Fruit fly (Drosophila melanogaster) Kc167 (cell line): ENCODE data around the gene CG31663.

ENCODE experiments used
- Myc ChIP-seq: fragments of >200 bp; optimal IDR thresholded peaks from 2 replicates; lab custom pipeline; 2017; ENCODE audit warnings: missing external identifiers
- Sin3A ChIP-seq: fragments of >200 bp; optimal IDR thresholded peaks from 2 replicates; lab custom pipeline; 2018; ENCODE audit warnings: missing external identifiers
- h ChIP-seq: fragments of >200 bp; optimal IDR thresholded peaks from 3 replicates; lab custom pipeline; 2018; ENCODE audit warnings: missing external identifiers
- insv ChIP-seq: fragments of >200 bp; optimal IDR thresholded peaks from 3 replicates; lab custom pipeline; 2018; ENCODE audit warnings: missing external identifiers
- psq ChIP-seq: fragments of >200 bp; optimal IDR thresholded peaks from 2 replicates; lab custom pipeline; 2017; ENCODE audit warnings: missing external identifiers
- ttk ChIP-seq: sonication (Bioruptor generic); optimal IDR thresholded peaks from 2 replicates; lab custom pipeline; 2017; ENCODE audit warnings: missing external identifiers

The CG31663 gene

DNA sequence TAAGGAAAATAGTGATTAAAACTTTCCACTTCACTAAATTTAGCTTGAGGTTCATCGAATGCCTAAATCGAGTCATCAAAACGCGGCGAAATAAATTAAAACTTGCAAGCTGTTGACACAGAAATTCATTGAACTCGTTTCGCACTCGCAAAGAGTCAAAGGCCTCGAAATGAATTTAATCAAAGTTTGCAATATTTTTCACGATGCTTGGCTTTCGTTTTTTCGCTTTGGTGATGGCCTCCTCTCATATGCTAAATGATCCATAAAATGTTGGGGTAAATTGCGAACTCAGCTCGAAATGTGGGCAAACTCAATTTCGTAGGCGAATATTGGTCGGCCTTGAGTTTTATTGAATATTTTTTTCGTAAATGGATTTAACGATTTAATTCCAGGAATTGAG lies 25.0 kb upstream of the CG31663 start:
- TF ChIP-seq insv (lab: Kevin White, UChicago) (no peak), Myc (lab: Kevin White, UChicago) (no peak), ttk (lab: Kevin White, UChicago) (no peak), h (lab: Kevin White, UChicago) (no peak)

DNA sequence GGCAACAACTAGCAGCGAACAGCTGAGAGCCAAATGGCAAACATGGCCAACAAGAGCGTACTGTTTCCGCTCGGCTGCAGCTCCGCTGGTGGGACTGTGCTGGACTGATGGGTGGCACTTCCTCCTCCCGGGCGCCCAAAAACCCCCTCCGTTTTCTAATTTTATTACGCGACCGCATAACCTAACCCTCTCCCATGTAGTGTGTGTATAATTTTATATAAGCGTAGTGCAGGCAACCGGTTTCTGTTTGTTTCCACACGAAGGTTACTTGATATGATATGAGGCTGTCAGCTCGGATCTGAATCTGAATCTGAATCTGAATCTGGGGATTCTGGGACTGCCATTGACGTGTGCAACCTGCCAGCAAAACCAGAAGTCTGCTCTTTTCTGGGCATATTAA lies 21.6 kb upstream of the CG31663 start:
- no peak for TF ChIP-seq psq (lab: Kevin White, UChicago)

dm6 chr2L:1902243-1902642 lies 21.0 kb upstream of the CG31663 start:
- TF ChIP-seq psq (lab: Kevin White, UChicago) (no peak), h (lab: Kevin White, UChicago) (no peak), Sin3A (no peak)

DNA sequence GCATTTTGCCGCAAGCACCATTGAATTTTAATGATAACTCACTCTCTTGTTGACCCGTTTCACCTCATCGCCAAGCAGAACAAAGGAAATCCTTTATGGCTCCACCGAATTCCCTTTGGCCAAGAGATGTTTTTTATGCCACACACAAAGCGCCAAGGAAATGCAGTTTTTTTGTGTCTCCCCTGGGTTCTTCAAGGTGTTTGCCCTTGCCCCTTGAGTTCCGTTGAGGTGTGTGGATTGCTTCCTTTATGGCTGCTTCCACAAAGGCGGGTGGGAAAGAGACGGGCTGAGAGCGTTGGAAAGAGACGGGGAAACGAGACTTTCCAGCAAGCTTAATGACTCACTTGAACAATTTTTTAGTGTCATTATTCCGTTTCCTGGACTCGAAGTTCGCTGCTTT lies 20.0 kb upstream of the CG31663 start:
- no peak for TF ChIP-seq psq (lab: Kevin White, UChicago)
- no peak for TF ChIP-seq Myc (lab: Kevin White, UChicago)
- no peak for TF ChIP-seq ttk (lab: Kevin White, UChicago)
- no peak for TF ChIP-seq insv (lab: Kevin White, UChicago)
- TF ChIP-seq Sin3A, result no peak
- no peak for TF ChIP-seq h (lab: Kevin White, UChicago)

DNA sequence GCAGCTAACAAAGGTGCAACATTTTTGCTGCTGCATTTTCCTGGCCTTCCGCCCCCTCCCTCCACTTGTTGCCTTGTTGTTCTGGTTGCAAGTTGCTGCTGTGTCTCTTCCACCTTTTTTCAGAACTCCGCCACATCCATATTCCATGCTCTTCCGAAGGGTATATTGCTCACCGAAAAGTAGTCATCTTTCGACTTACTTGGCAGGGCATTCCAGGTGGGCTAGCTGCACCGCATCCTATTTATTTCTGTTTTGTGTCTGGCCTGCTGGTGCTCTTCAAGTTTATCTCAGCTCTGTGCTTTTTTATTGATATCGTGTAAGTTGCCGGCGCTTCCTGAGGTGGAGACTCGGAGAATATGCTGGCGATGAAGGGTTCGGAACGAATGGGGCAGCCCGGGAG lies 6.4 kb upstream of the CG31663 start:
- no peak for TF ChIP-seq ttk (lab: Kevin White, UChicago)
- TF ChIP-seq h (lab: Kevin White, UChicago), result no peak
- no peak for TF ChIP-seq insv (lab: Kevin White, UChicago)
- no peak for TF ChIP-seq Sin3A
- no peak for TF ChIP-seq psq (lab: Kevin White, UChicago)
- no peak for TF ChIP-seq Myc (lab: Kevin White, UChicago)

DNA sequence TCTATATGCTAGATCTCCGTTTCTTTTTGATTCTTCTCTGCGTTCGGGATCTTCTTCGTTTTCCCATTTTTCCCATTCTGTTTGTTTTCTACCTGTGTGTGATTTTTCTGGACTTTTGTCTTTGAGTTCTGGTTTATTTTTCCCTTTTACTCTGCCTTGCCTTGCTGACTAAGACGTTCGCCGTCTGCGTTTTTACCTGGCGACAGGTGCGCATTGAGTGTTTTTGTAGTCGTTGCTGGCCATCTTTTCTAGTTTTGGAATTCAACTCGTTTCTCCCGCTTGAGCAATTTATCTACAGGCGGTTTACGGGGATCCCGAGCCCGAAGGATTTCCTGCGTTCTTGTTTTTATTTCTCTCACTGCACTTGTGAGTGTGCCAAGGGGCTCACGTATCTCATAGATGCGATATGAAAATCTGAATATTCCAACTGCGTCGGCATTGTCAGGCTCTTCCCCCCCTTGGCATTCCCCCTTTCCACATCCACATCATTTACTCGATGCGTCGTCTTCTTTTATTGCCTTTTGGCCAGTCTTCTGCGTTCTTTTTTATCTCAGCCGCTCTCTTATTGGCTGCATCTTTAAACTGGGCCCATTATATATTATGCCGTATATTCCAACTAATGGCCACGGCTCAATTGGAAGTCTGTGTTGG lies 5.4 kb upstream of the CG31663 start:
- TF ChIP-seq h (lab: Kevin White, UChicago) (no peak), ttk (lab: Kevin White, UChicago) (no peak), Myc (lab: Kevin White, UChicago) (no peak), insv (lab: Kevin White, UChicago) (no peak), Sin3A (no peak), psq (lab: Kevin White, UChicago) (no peak)

- TF ChIP-seq insv (lab: Kevin White, UChicago) (no peak), psq (lab: Kevin White, UChicago) (no peak), h (lab: Kevin White, UChicago) (no peak), ttk (lab: Kevin White, UChicago) (no peak), Sin3A (no peak), Myc (lab: Kevin White, UChicago) (no peak)
Observed at dm6 chr2L:1885215-1885721, 4.0 kb upstream of the CG31663 start.

- TF ChIP-seq psq (lab: Kevin White, UChicago) (no peak), ttk (lab: Kevin White, UChicago) (no peak), h (lab: Kevin White, UChicago) (no peak), Sin3A (no peak), Myc (lab: Kevin White, UChicago) (no peak), insv (lab: Kevin White, UChicago) (no peak)
Observed at dm6 chr2L:1884409-1885082, 3.3 kb upstream of the CG31663 start, which contains the start of gene Wdr62. Gene Wdr62 (plus strand): TSS chr2L:1884622.

dm6 chr2L:1883114-1883513 lies 1.8 kb upstream of the CG31663 start, which contains the start of gene CG15358:
Gene CG15358 (minus strand): TSS chr2L:1883214.
- TF ChIP-seq ttk (lab: Kevin White, UChicago), result no peak
- no peak for TF ChIP-seq Myc (lab: Kevin White, UChicago)
- TF ChIP-seq h (lab: Kevin White, UChicago), result no peak
- no peak for TF ChIP-seq Sin3A
- TF ChIP-seq psq (lab: Kevin White, UChicago), result no peak
- TF ChIP-seq insv (lab: Kevin White, UChicago), result no peak

- TF ChIP-seq h (lab: Kevin White, UChicago), result no peak
- TF ChIP-seq ttk (lab: Kevin White, UChicago), result no peak
Observed at dm6 chr2L:1873609-1874096, 7.6 kb downstream of the CG31663 start.

dm6 chr2L:1869503-1869902 lies 11.8 kb downstream of the CG31663 start, which contains the start of gene CG7295:
Gene CG7295 (plus strand): TSS chr2L:1869803.
- no peak for TF ChIP-seq psq (lab: Kevin White, UChicago)
- TF ChIP-seq h (lab: Kevin White, UChicago), result no peak
- TF ChIP-seq ttk (lab: Kevin White, UChicago), result no peak
- TF ChIP-seq Sin3A, result no peak

DNA sequence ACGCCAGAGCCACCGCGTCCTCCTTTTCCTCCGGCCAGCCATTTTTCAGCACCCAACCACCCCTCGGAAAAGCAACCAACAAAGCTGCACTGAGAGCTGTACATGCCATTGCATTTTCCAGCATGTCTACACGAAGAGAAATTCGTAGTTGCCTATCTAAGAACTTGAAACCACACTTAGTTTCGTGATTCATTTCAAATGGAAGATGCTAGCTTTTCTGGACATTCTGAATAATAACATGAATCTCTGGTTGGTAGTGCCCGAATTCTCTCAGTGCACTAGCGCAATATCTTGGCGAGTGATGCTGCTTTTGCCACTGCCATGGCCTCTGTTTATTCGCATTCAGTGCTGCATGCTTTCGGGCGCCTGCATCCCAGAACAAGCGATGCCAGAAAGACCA lies 19.3 kb downstream of the CG31663 start:
- no peak for TF ChIP-seq Myc (lab: Kevin White, UChicago)
- no peak for TF ChIP-seq h (lab: Kevin White, UChicago)
- no peak for TF ChIP-seq insv (lab: Kevin White, UChicago)
- TF ChIP-seq psq (lab: Kevin White, UChicago), result no peak
- TF ChIP-seq ttk (lab: Kevin White, UChicago), result no peak
- TF ChIP-seq Sin3A, result no peak
